Fruit fly (Drosophila melanogaster): Measurements from ENCODE around the gene Irp-1A.

Irp-1A gene

dm6 chr3R:22726771-22727455 lies 2.5 kb upstream of the Irp-1A start, which contains the start of gene CG45049 (continued):
- TF ChIP-seq danr (GFP tag; IDR thresholded peaks at IDR 0.05) (no peak), unc-4 (GFP tag; IDR thresholded peaks at IDR 0.05; ENCODE audit: partially characterized antibody) (peak; percentile 78), sr (GFP tag; IDR thresholded peaks at IDR 0.05) (peak; percentile 35; the same call in 1 of the 3 replicates), cg (GFP tag; optimal IDR thresholded peaks at IDR 0.05) (peak; percentile 80), CG12744 (GFP tag; optimal IDR thresholded peaks at IDR 0.05) (no peak), BEAF-32 (GFP tag; optimal IDR thresholded peaks at IDR 0.05) (peak; percentile 84), CG32772 (GFP tag; IDR thresholded peaks at IDR 0.05) (no peak), Deaf1 (tag; optimal IDR thresholded peaks at IDR 0.05) (no peak), fru (optimal IDR thresholded peaks at IDR 0.05) (no peak), CG10462 (GFP tag; optimal IDR thresholded peaks at IDR 0.05) (no peak), CG12391 (tag; optimal IDR thresholded peaks at IDR 0.05) (no peak), Ravus (GFP tag; IDR thresholded peaks at IDR 0.05) (no peak), CG9609 (GFP tag; optimal IDR thresholded peaks at IDR 0.05) (no peak), Oaz (GFP tag; IDR thresholded peaks at IDR 0.05) (no peak), CG2202 (tag; optimal IDR thresholded peaks at IDR 0.05) (no peak), pan (optimal IDR thresholded peaks at IDR 0.05) (no peak), pan (GFP tag; optimal IDR thresholded peaks at IDR 0.05 in 1 of 2, IDR thresholded peaks at IDR 0.05 in 1 of 2) (no peak), dpn (GFP tag; optimal IDR thresholded peaks at IDR 0.05) (peak in 1 of 2 experiments; percentile 31), CG30431 (GFP tag; optimal IDR thresholded peaks at IDR 0.05) (no peak), CG10654 (GFP tag; optimal IDR thresholded peaks at IDR 0.05) (no peak), CG34422 (GFP tag; IDR thresholded peaks at IDR 0.05) (no peak), CG15514 (GFP tag; optimal IDR thresholded peaks at IDR 0.05) (no peak), CG5245 (GFP tag; optimal IDR thresholded peaks at IDR 0.05) (no peak), CG42726 (GFP tag; IDR thresholded peaks at IDR 0.05; ENCODE audit: partially characterized antibody) (peak; percentile 94), CG31388 (GFP tag; optimal IDR thresholded peaks at IDR 0.05) (no peak), CG31365 (tag; optimal IDR thresholded peaks at IDR 0.05) (no peak), Sox102F (GFP tag; optimal IDR thresholded peaks at IDR 0.05) (no peak), ash1 (GFP tag; optimal IDR thresholded peaks at IDR 0.05) (no peak), CG17359 (tag; optimal IDR thresholded peaks at IDR 0.05) (no peak), tup (GFP tag; optimal IDR thresholded peaks at IDR 0.05) (no peak), inv (GFP tag; IDR thresholded peaks at IDR 0.05; ENCODE audit: partially characterized antibody) (peak; percentile 89), MBD-R2 (GFP tag; IDR thresholded peaks at IDR 0.05) (0 out of 2 replicates have a peak, but pooled peaks have one; percentile 22), E2f1 (GFP tag; IDR thresholded peaks at IDR 0.05) (no peak), Opbp (GFP tag; IDR thresholded peaks at IDR 0.05; ENCODE audit: partially characterized antibody) (peak; percentile 94), CG12236 (GFP tag; optimal IDR thresholded peaks at IDR 0.05) (no peak), CG15696 (tag; optimal IDR thresholded peaks at IDR 0.05) (no peak), CG32532 (GFP tag; IDR thresholded peaks at IDR 0.05) (no peak), pzg (GFP tag; optimal IDR thresholded peaks at IDR 0.05) (peak; percentile 40), Blimp-1 (GFP tag; optimal IDR thresholded peaks at IDR 0.05) (no peak), CG32767 (GFP tag; IDR thresholded peaks at IDR 0.05) (no peak), YL-1 (GFP tag; optimal IDR thresholded peaks at IDR 0.05) (no peak), Bgb (GFP tag; IDR thresholded peaks at IDR 0.05; ENCODE audit: partially characterized antibody) (peak; percentile 92), trh (GFP tag; optimal IDR thresholded peaks at IDR 0.05) (no peak), CG7786 (GFP tag; optimal IDR thresholded peaks at IDR 0.05) (no peak), Max (GFP tag; optimal IDR thresholded peaks at IDR 0.05) (no peak), HLH3B (GFP tag; IDR thresholded peaks at IDR 0.05) (no peak), Nf-YA (GFP tag; IDR thresholded peaks at IDR 0.05) (no peak), CG7357 (GFP tag; IDR thresholded peaks at IDR 0.05) (no peak), Doc3 (GFP tag; IDR thresholded peaks at IDR 0.05; ENCODE audit: partially characterized antibody) (peak; percentile 81), nau (GFP tag; optimal IDR thresholded peaks at IDR 0.05) (no peak)
